Worm (Caenorhabditis elegans) whole organism, midembryonic: Measurements from ENCODE around the gene rpa-1.

Experiments
- cog-1 ChIP-seq: sonication (generic microtip); optimal IDR thresholded peaks from 2 replicates; lab custom pipeline; 2016; ENCODE audit warnings: missing genetic modification characterization, missing compliant biosample characterization
- flt-1 ChIP-seq: fragments of 200-800 bp; sonication (Bioruptor generic); IDR thresholded peaks from 2 replicates; pipeline ENCODE4 v1.3.6; 2022; ENCODE audit warnings: missing genetic modification characterization, missing compliant biosample characterization
- tab-1 ChIP-seq: fragments of 200-800 bp; sonication (Bioruptor generic); IDR thresholded peaks from 2 replicates; pipeline ENCODE4 v1.3.6; 2022; ENCODE audit warnings: missing genetic modification characterization, missing compliant biosample characterization
- ztf-23 ChIP-seq: fragments of 200-800 bp; sonication (Bioruptor generic); IDR thresholded peaks from 2 replicates; pipeline ENCODE4 v1.3.6; 2022; ENCODE audit warnings: missing genetic modification reagents, missing genetic modification characterization, missing compliant biosample characterization

DNA sequence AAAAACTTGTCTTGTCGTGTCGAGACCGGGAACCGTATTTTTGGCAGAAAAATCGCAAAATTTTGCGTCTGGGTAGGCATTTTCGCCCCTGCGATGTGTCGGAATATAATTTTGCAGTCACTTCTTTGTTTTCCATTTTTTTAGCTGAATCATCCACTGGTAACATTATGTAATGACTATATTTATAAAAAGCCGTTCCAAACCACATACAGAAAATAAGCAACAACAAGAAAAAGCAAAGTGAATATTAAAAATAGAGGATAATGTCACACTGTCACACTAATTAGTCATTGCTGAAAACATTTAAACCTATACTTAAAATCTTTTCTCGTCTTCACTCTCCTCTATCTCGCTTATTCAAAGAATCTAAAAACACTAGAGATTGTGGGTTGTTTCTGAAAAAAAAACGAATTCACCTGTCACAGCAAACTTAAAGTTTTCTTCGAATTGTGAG lies 44.9 kb downstream of the rpa-1 start, which contains the start of gene sre-1:
- TF ChIP-seq cog-1 (tag; lab: Kevin White, UChicago) = no peak
- no peak for TF ChIP-seq flt-1 (GFP tag; lab: Robert Waterston, UW)
- TF ChIP-seq ztf-23 (GFP tag; lab: Robert Waterston, UW) = no peak
- no peak for TF ChIP-seq tab-1
